Worm (Caenorhabditis elegans): ENCODE data around the gene idpa-3.
A peak's percentile ranks its signal among the peaks of the same experiment; 100 is the strongest.

idpa-3 gene

DNA sequence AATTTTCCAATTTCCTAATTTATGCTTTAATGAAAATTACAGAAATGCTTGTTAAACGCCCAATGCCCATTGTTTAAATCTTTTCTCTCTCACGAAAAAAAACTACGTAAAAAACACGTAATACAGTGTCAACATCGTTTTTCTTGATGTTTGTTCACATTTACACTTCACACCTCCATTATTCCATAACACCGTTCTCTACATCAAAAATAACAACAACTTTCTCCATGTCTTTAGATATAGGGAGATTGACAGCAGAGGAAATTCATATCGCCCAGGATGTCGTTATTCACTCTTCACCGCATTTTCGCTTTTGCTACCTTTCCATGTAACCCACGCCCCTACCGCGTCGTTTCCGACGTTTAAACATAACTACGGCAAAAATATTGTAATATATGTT is 21.8 kb downstream of the idpa-3 start, which contains the start of gene efhc-1:
Gene efhc-1, plus strand, starts transcription at position 301 of the 400 bp plus-strand sequence.
- TF ChIP-seq blmp-1 (tag; optimal IDR thresholded peaks at IDR 0.05), result peak; percentile 16
- TF ChIP-seq elt-3 (tag; optimal IDR thresholded peaks at IDR 0.05), result no peak
- no peak for TF ChIP-seq egl-27 (tag; optimal IDR thresholded peaks at IDR 0.05)
- TF ChIP-seq egl-13 (tag; optimal IDR thresholded peaks at IDR 0.05), result no peak
- no peak for TF ChIP-seq ztf-11 (tag; optimal IDR thresholded peaks at IDR 0.05)

DNA sequence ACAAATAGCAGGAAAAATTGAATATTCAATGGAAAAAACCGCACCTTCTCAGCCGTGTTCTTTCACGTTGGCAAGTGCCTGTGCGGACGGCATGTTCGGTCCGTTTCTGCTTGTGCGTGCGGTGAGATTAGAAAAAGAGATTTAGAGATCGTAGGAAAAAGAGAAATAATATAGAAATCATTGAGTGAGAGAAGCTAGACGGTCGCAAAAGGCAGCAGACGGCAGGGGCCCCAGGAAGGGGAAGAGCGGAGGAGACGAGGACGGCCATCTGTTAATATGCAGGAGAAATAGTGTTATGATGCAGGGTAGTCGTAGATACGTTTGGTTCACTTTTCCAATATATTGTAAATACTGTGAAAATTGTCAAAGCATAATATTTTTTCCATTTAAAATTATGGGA is 36.3 kb downstream of the idpa-3 start, which contains the start of gene Y49A10A.2:
Gene Y49A10A.2, minus strand, starts transcription at position 109 of the 400 bp plus-strand sequence.
- TF ChIP-seq ama-1 (optimal IDR thresholded peaks at IDR 0.05) (no peak), pax-3 (tag; optimal IDR thresholded peaks at IDR 0.05) (no peak), dpl-1 (GFP tag; optimal IDR thresholded peaks at IDR 0.05) (no peak), fkh-10 (GFP tag; optimal IDR thresholded peaks at IDR 0.05) (no peak), efl-1 (optimal IDR thresholded peaks at IDR 0.05) (peak; percentile 13 to 48), efl-1 (GFP tag; optimal IDR thresholded peaks at IDR 0.05 in 1 of 2) (no peak), jun-1 (tag; optimal IDR thresholded peaks at IDR 0.05) (no peak), aly-2 (tag; optimal IDR thresholded peaks at IDR 0.05) (no peak), dsc-1 (tag; optimal IDR thresholded peaks at IDR 0.05) (peak; percentile 39), C34B4.2 (tag; optimal IDR thresholded peaks at IDR 0.05) (no peak), pqm-1 (tag; optimal IDR thresholded peaks at IDR 0.05) (no peak), F16B12.6 (tag; optimal IDR thresholded peaks at IDR 0.05) (no peak), egl-27 (tag; optimal IDR thresholded peaks at IDR 0.05) (no peak), zag-1 (tag; optimal IDR thresholded peaks at IDR 0.05) (no peak), nhr-237 (tag; optimal IDR thresholded peaks at IDR 0.05) (no peak), ces-1 (GFP tag; optimal IDR thresholded peaks at IDR 0.05) (no peak), nhr-19 (GFP tag; conservative IDR thresholded peaks at IDR 0.05) (0 out of 2 replicates have a peak, but pooled peaks have one; percentile 17), alr-1 (tag; optimal IDR thresholded peaks at IDR 0.05; ENCODE audit: borderline replicate concordance) (no peak), hpl-2 (GFP tag; optimal IDR thresholded peaks at IDR 0.05) (no peak), unc-130 (tag; optimal IDR thresholded peaks at IDR 0.05) (no peak), mdl-1 (tag; optimal IDR thresholded peaks at IDR 0.05) (peak in 1 of 2 experiments; percentile 13), ceh-63 (GFP tag; optimal IDR thresholded peaks at IDR 0.05) (no peak), ceh-8 (GFP tag; optimal IDR thresholded peaks at IDR 0.05) (no peak), fkh-4 (tag; optimal IDR thresholded peaks at IDR 0.05; ENCODE audit: borderline replicate concordance) (no peak), hlh-4 (tag; optimal IDR thresholded peaks at IDR 0.05) (no peak), snpc-4 (tag; optimal IDR thresholded peaks at IDR 0.05) (no peak), lin-35 (GFP tag; optimal IDR thresholded peaks at IDR 0.05) (peak in 1 of 2 experiments; percentile 5), sptf-1 (tag; optimal IDR thresholded peaks at IDR 0.05) (no peak), blmp-1 (tag; optimal IDR thresholded peaks at IDR 0.05) (peak; percentile 14), irx-1 (tag; optimal IDR thresholded peaks at IDR 0.05) (no peak), nhr-28 (tag; optimal IDR thresholded peaks at IDR 0.05) (no peak), Y116A8C.19 (tag; optimal IDR thresholded peaks at IDR 0.05; ENCODE audit: borderline replicate concordance) (no peak), nhr-12 (tag; optimal IDR thresholded peaks at IDR 0.05) (no peak), elt-3 (tag; optimal IDR thresholded peaks at IDR 0.05) (no peak), ceh-82 (tag; optimal IDR thresholded peaks at IDR 0.05) (peak in 2 of 3 experiments; percentile 2 to 16), lin-13 (GFP tag; optimal IDR thresholded peaks at IDR 0.05) (no peak), C16A3.4 (tag; optimal IDR thresholded peaks at IDR 0.05) (no peak), nhr-90 (tag; optimal IDR thresholded peaks at IDR 0.05; ENCODE audit: poor library complexity) (no peak), egl-13 (tag; optimal IDR thresholded peaks at IDR 0.05) (no peak), mab-9 (GFP tag; IDR thresholded peaks at IDR 0.05) (no peak), unc-98 (GFP tag; IDR thresholded peaks at IDR 0.05) (no peak), ztf-11 (tag; optimal IDR thresholded peaks at IDR 0.05) (no peak), mep-1 (tag; optimal IDR thresholded peaks at IDR 0.05) (peak; percentile 31), rnt-1 (tag; optimal IDR thresholded peaks at IDR 0.05) (peak; percentile 61), C04F5.9 (tag; optimal IDR thresholded peaks at IDR 0.05) (no peak), grh-1 (GFP tag; IDR thresholded peaks at IDR 0.05) (no peak), ceh-88 (GFP tag; IDR thresholded peaks at IDR 0.05) (no peak), fkh-8 (tag; optimal IDR thresholded peaks at IDR 0.05) (peak; percentile 18), unc-30 (tag; optimal IDR thresholded peaks at IDR 0.05) (no peak), ets-5 (GFP tag; IDR thresholded peaks at IDR 0.05) (no peak), lin-15B (tag; optimal IDR thresholded peaks at IDR 0.05) (no peak)
